Worm (Caenorhabditis elegans) whole organism, L2 larva: ENCODE data around the gene str-174.

Experiments
- lin-39 ChIP-seq: fragments of 150-350 bp; optimal IDR thresholded peaks from 2 replicates; lab custom pipeline; 2014; ENCODE audit warnings: missing biosample characterization, missing genetic modification reagents, missing genetic modification characterization
- nhr-129 ChIP-seq: fragments of 150-350 bp; optimal IDR thresholded peaks from 2 replicates; lab custom pipeline; 2014; ENCODE audit warnings: missing biosample characterization, missing genetic modification characterization
- skn-1 ChIP-seq: sonication (generic microtip); optimal IDR thresholded peaks from 2 replicates; lab custom pipeline; 2017; ENCODE audit warnings: missing biosample characterization, missing genetic modification characterization

- no peak for TF ChIP-seq nhr-129 (tag; lab: Kevin White, UChicago)
- TF ChIP-seq skn-1: no peak
- no peak for TF ChIP-seq lin-39 (tag; lab: Kevin White, UChicago)
Observed at ce11 chrIV:4877102-4877501, 2.6 kb upstream of the str-174 start, which contains the start of gene str-170.
